Fruit fly (Drosophila melanogaster): ENCODE results near the gene ppk8.

ppk8 gene

DNA sequence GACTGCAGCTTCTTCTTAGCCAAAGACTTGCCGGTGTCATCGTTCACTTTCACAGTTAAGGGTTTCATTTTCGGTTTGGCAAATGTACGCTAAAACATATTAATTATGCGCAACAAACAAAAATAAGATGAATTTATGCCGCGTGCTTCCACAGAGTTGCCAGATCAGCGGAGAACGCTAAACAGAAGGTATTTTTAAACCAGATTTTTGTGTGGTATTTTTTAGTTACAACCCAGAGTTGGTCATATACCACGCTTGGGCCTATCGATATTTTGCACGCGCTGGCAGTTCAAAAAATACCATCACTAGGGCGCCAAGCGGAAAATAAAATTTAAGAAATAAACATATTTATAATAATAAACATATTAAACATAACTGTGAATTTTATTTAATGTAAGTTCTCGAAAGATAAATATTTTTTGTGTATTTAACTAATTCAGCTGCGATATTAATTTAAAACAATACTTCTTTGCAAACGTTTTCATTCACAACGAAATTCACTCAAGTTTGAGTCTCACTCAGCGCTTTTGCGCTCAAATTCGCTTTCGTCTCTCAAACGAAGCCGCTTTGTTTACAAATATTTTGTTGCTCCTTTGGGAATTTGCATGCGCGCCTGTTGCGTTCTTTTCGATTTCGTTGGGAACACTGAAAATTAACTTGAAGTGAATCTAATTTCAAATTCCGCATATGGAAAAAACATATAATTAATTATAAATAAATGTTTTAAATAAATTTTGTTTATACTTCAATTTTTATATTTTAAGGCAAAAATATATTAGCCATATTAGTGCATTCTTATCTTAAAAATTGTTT, 16.0 kb downstream of the ppk8 start, which contains the start of gene CG2875 (continued):
- TF ChIP-seq E2f2 (GFP tag; IDR thresholded peaks at IDR 0.05): peak; percentile 95
- TF ChIP-seq vvl (GFP tag; IDR thresholded peaks at IDR 0.05): no peak
- no peak for TF ChIP-seq ranshi (GFP tag; IDR thresholded peaks at IDR 0.05)
- TF ChIP-seq CG1603 (tag; optimal IDR thresholded peaks at IDR 0.05): peak; percentile 71
- peak; percentile 24 for TF ChIP-seq CG17186 (GFP tag; optimal IDR thresholded peaks at IDR 0.05)
- TF ChIP-seq CG6791 (GFP tag; IDR thresholded peaks at IDR 0.05; ENCODE audit: partially characterized antibody): peak; percentile 76
- peak; percentile 8 for TF ChIP-seq CG17829 (tag; optimal IDR thresholded peaks at IDR 0.05)
- TF ChIP-seq p53 (GFP tag; optimal IDR thresholded peaks at IDR 0.05): no peak
- no peak for TF ChIP-seq CG15011 (GFP tag; optimal IDR thresholded peaks at IDR 0.05)
- no peak for TF ChIP-seq CG10543 (GFP tag; optimal IDR thresholded peaks at IDR 0.05)
- TF ChIP-seq Ets97D (GFP tag; optimal IDR thresholded peaks at IDR 0.05): peak; percentile 62
- TF ChIP-seq CG8089 (GFP tag; optimal IDR thresholded peaks at IDR 0.05): no peak
- TF ChIP-seq tio (GFP tag; optimal IDR thresholded peaks at IDR 0.05): no peak
- TF ChIP-seq CG6765 (GFP tag; optimal IDR thresholded peaks at IDR 0.05): no peak
- TF ChIP-seq knrl (GFP tag; IDR thresholded peaks at IDR 0.05; ENCODE audit: partially characterized antibody): peak; percentile 78
- peak; percentile 75 for TF ChIP-seq trem (tag; optimal IDR thresholded peaks at IDR 0.05)
- no peak for TF ChIP-seq crol (GFP tag; IDR thresholded peaks at IDR 0.05)
- no peak for TF ChIP-seq cwo (GFP tag; optimal IDR thresholded peaks at IDR 0.05)
- peak; percentile 77 for TF ChIP-seq Med (GFP tag)
- peak; percentile 1 for TF ChIP-seq CG15601 (tag; optimal IDR thresholded peaks at IDR 0.05)
- no peak for TF ChIP-seq CG13123 (GFP tag; optimal IDR thresholded peaks at IDR 0.05)
- TF ChIP-seq Sry-δ (GFP tag; optimal IDR thresholded peaks at IDR 0.05): peak; percentile 85
- peak; percentile 71 for TF ChIP-seq CG16813 (GFP tag; IDR thresholded peaks at IDR 0.05; ENCODE audit: partially characterized antibody)
- TF ChIP-seq sim (GFP tag; IDR thresholded peaks at IDR 0.05): no peak
- TF ChIP-seq Mad (GFP tag; optimal IDR thresholded peaks at IDR 0.05): no peak
- peak; percentile 10 for TF ChIP-seq CG2712 (tag; optimal IDR thresholded peaks at IDR 0.05)
- TF ChIP-seq Six4 (GFP tag; optimal IDR thresholded peaks at IDR 0.05): no peak
- no peak for TF ChIP-seq CG1233 (GFP tag; optimal IDR thresholded peaks at IDR 0.05)
- no peak for TF ChIP-seq CG2199 (GFP tag; IDR thresholded peaks at IDR 0.05)
- peak; percentile 74 for TF ChIP-seq sd (tag; optimal IDR thresholded peaks at IDR 0.05)
- TF ChIP-seq Hr78 (GFP tag; optimal IDR thresholded peaks at IDR 0.05): no peak
- peak; percentile 50 for TF ChIP-seq CG14710 (tag; optimal IDR thresholded peaks at IDR 0.05)
- peak; percentile 30 for TF ChIP-seq CG2129 (GFP tag; IDR thresholded peaks at IDR 0.05; ENCODE audit: partially characterized antibody)
- peak; percentile 68 for TF ChIP-seq nerfin-1 (tag; optimal IDR thresholded peaks at IDR 0.05)
- peak; percentile 61 for TF ChIP-seq Max (GFP tag; optimal IDR thresholded peaks at IDR 0.05)
- 0 out of 3 replicates have a peak, but pooled peaks have one; percentile 40 for TF ChIP-seq vnd (GFP tag; IDR thresholded peaks at IDR 0.05; ENCODE audit: partially characterized antibody)
- TF ChIP-seq zf30C (GFP tag; optimal IDR thresholded peaks at IDR 0.05): no peak
- TF ChIP-seq sens (GFP tag): no peak
- no peak for TF ChIP-seq gsb (GFP tag; IDR thresholded peaks at IDR 0.05)
- TF ChIP-seq Lhr (GFP tag; optimal IDR thresholded peaks at IDR 0.05): peak; percentile 66
- no peak for TF ChIP-seq CG3163 (GFP tag; optimal IDR thresholded peaks at IDR 0.05)
- no peak for TF ChIP-seq CG9609 (GFP tag; optimal IDR thresholded peaks at IDR 0.05)
- no peak for TF ChIP-seq CG3995 (GFP tag; optimal IDR thresholded peaks at IDR 0.05)
- peak; percentile 82 for TF ChIP-seq CG13287 (GFP tag; IDR thresholded peaks at IDR 0.05; ENCODE audit: partially characterized antibody)
- TF ChIP-seq exex (tag; optimal IDR thresholded peaks at IDR 0.05): no peak
- peak; percentile 20 for TF ChIP-seq phol (tag; optimal IDR thresholded peaks at IDR 0.05)
- peak; percentile 57; the same call in 1 of the 2 replicates for TF ChIP-seq CG42726 (GFP tag; IDR thresholded peaks at IDR 0.05; ENCODE audit: partially characterized antibody)
- TF ChIP-seq CG11085 (GFP tag; IDR thresholded peaks at IDR 0.05): no peak
